Worm (Caenorhabditis elegans) whole organism, midembryonic: ENCODE results near the gene H01G02.4.

Experiments used
- cog-1 ChIP-seq: sonication (generic microtip); optimal IDR thresholded peaks from 2 replicates; lab custom pipeline; 2016; ENCODE audit warnings: missing genetic modification characterization, missing compliant biosample characterization
- ref-1 ChIP-seq: fragments of 200-800 bp; sonication (Bioruptor generic); conservative IDR thresholded peaks from 2 replicates; pipeline ENCODE4 v1.3.6; 2022; ENCODE audit warnings: missing genetic modification reagents, missing genetic modification characterization, missing compliant biosample characterization
- tab-1 ChIP-seq: fragments of 200-800 bp; sonication (Bioruptor generic); IDR thresholded peaks from 2 replicates; pipeline ENCODE4 v1.3.6; 2022; ENCODE audit warnings: missing genetic modification characterization, missing compliant biosample characterization
- ztf-29 ChIP-seq: fragments of 200-800 bp; sonication (Bioruptor generic); IDR thresholded peaks from 2 replicates; pipeline ENCODE4 v1.3.6; 2022; ENCODE audit warnings: missing genetic modification reagents, missing genetic modification characterization, missing compliant biosample characterization

DNA sequence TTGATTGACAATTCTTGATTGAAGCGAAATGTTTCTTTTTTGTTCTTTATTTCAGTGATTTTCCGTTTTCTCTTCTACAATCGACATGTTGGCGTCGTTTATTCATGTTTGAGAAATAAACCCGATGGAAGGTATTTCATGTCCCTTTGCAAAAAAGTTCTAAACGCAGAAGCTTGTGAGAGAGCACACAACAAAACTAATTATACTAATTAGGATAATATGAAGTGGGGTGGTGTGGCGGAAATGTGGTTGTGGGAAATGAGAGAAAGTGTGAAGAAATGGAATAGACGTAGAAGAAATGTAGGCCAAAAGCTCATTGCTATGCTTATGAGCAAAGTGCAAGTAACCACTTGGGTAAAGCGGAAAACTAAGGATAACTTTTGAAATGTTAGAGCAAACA, 20.1 kb downstream of the H01G02.4 start:
- TF ChIP-seq cog-1 (tag; lab: Kevin White, UChicago) (no peak), ref-1 (GFP tag; lab: Robert Waterston, UW) (no peak), ztf-29 (GFP tag; lab: Robert Waterston, UW) (no peak), tab-1 (GFP tag; lab: Robert Waterston, UW) (no peak)
